Worm (Caenorhabditis elegans) whole organism, L1 larva: ENCODE data around the gene bmy-1.

Source experiments
- C04F5.9 ChIP-seq: sonication (generic microtip); optimal IDR thresholded peaks from 2 replicates; lab custom pipeline; 2016; ENCODE audit warnings: missing genetic modification characterization, missing compliant biosample characterization
- C16A3.4 ChIP-seq: fragments of 150-350 bp; optimal IDR thresholded peaks from 2 replicates; lab custom pipeline; 2014; ENCODE audit warnings: missing biosample characterization, missing genetic modification characterization
- blmp-1 ChIP-seq: fragments of 150-350 bp; optimal IDR thresholded peaks from 2 replicates; lab custom pipeline; 2014; ENCODE audit warnings: missing biosample characterization, missing genetic modification characterization
- ceh-82 ChIP-seq, 3 experiments: fragments of 150-350 bp in 1 of 3; sonication (generic microtip) in 2 of 3; optimal IDR thresholded peaks; 2 replicates each; lab custom pipeline; 2014 to 2017; ENCODE audit warnings: missing biosample characterization in 3 of 3, missing genetic modification characterization in 3 of 3
- ceh-88 ChIP-seq: fragments of 200-800 bp; sonication (Bioruptor generic); IDR thresholded peaks from 2 replicates; pipeline ENCODE4 v1.3.6; 2022; ENCODE audit warnings: missing genetic modification characterization, missing compliant biosample characterization
- dpl-1 ChIP-seq, 3 experiments: fragments of 150-350 bp in 2 of 3; sonication (generic microtip) in 1 of 3; optimal IDR thresholded peaks; 2 replicates each; lab custom pipeline; 2014 to 2017; ENCODE audit warnings: missing biosample characterization in 3 of 3, missing genetic modification characterization in 3 of 3, missing genetic modification reagents in 3 of 3
- dsc-1 ChIP-seq: sonication (generic microtip); optimal IDR thresholded peaks from 2 replicates; lab custom pipeline; 2016; ENCODE audit warnings: mild to moderate bottlenecking, missing genetic modification characterization, missing compliant biosample characterization
- efl-1 ChIP-seq, 4 experiments: fragments of 150-350 bp; optimal IDR thresholded peaks in 3 of 4; peaks in 1 of 4; 1 replicate in 1 of 4; 2 replicates in 3 of 4; lab custom pipeline; 2014; ENCODE audit warnings: missing biosample characterization in 2 of 4, missing genetic modification characterization in 2 of 4, missing genetic modification reagents in 2 of 4
- egl-13 ChIP-seq: sonication (generic microtip); optimal IDR thresholded peaks from 2 replicates; lab custom pipeline; 2016; ENCODE audit warnings: missing genotype, missing genetic modification reagents, missing genetic modification characterization, missing compliant biosample characterization
- egl-27 ChIP-seq, 2 experiments: fragments of 150-350 bp in 1 of 2; sonication (generic microtip); optimal IDR thresholded peaks; 3 replicates each; lab custom pipeline; 2017 to 2018; ENCODE audit warnings: missing biosample characterization in 2 of 2, missing genetic modification characterization in 2 of 2, missing genetic modification reagents in 2 of 2
- elt-2 ChIP-seq: sonication (generic microtip); optimal IDR thresholded peaks from 2 replicates; lab custom pipeline; 2016; ENCODE audit warnings: missing genetic modification characterization, mild to moderate bottlenecking, inconsistent platforms, missing compliant biosample characterization, missing genetic modification reagents
- ets-5 ChIP-seq: fragments of 200-800 bp; sonication (Bioruptor generic); IDR thresholded peaks from 2 replicates; pipeline ENCODE4 v1.3.6; 2022; ENCODE audit warnings: missing genetic modification characterization, missing compliant biosample characterization
- fkh-10 ChIP-seq: sonication (generic microtip); optimal IDR thresholded peaks from 2 replicates; lab custom pipeline; 2017; ENCODE audit warnings: missing biosample characterization, missing genetic modification reagents, missing genetic modification characterization
- fkh-8 ChIP-seq: sonication (generic microtip); optimal IDR thresholded peaks from 2 replicates; lab custom pipeline; 2016; ENCODE audit warnings: mild to moderate bottlenecking, missing genetic modification characterization, missing compliant biosample characterization
- grh-1 ChIP-seq: fragments of 200-800 bp; sonication (Bioruptor generic); IDR thresholded peaks from 2 replicates; pipeline ENCODE4 v1.3.6; 2022; ENCODE audit warnings: missing genetic modification reagents, missing genetic modification characterization, missing compliant biosample characterization
- isw-1 ChIP-seq: fragments of 200-800 bp; sonication (Bioruptor generic); IDR thresholded peaks from 2 replicates; pipeline ENCODE4 v1.3.6; 2022; ENCODE audit warnings: missing genetic modification characterization, missing compliant biosample characterization
- jun-1 ChIP-seq: fragments of 150-350 bp; optimal IDR thresholded peaks from 2 replicates; lab custom pipeline; 2014; ENCODE audit warnings: missing biosample characterization, missing genetic modification reagents, missing genetic modification characterization
- lin-13 ChIP-seq: fragments of 150-350 bp; optimal IDR thresholded peaks from 2 replicates; lab custom pipeline; 2014; ENCODE audit warnings: missing biosample characterization, missing genetic modification reagents, missing genetic modification characterization
- lin-14 ChIP-seq: fragments of 200-800 bp; sonication (Bioruptor generic); optimal IDR thresholded peaks from 2 replicates; lab custom pipeline; 2018; ENCODE audit warnings: mild to moderate bottlenecking, missing genetic modification characterization, moderate library complexity, missing compliant biosample characterization
- lin-15B ChIP-seq: fragments of 150-350 bp; sonication (generic microtip); optimal IDR thresholded peaks from 3 replicates; lab custom pipeline; 2014; ENCODE audit warnings: missing biosample characterization, missing genetic modification characterization
- lin-35 ChIP-seq, 2 experiments: fragments of 150-350 bp; optimal IDR thresholded peaks; 2 replicates each; lab custom pipeline; 2014; ENCODE audit warnings: missing biosample characterization in 2 of 2, missing genetic modification characterization in 2 of 2, missing genetic modification reagents in 2 of 2
- lin-39 ChIP-seq: fragments of 150-350 bp; optimal IDR thresholded peaks from 2 replicates; lab custom pipeline; 2014; ENCODE audit warnings: missing biosample characterization, missing genetic modification reagents, missing genetic modification characterization
- lir-3 ChIP-seq: sonication (generic microtip); optimal IDR thresholded peaks from 2 replicates; lab custom pipeline; 2016; ENCODE audit warnings: mild to moderate bottlenecking, missing genetic modification characterization, moderate library complexity, missing compliant biosample characterization; ENCODE audit not compliant: poor library complexity
- lsy-2 ChIP-seq, 2 experiments: fragments of 150-350 bp; optimal IDR thresholded peaks; 2 replicates each; lab custom pipeline; 2014; ENCODE audit warnings: missing biosample characterization in 2 of 2, missing genetic modification characterization in 2 of 2
- mab-9 ChIP-seq: fragments of 200-800 bp; sonication (Bioruptor generic); IDR thresholded peaks from 2 replicates; pipeline ENCODE4 v1.3.6; 2022; ENCODE audit warnings: missing genetic modification reagents, missing genetic modification characterization, missing compliant biosample characterization
- mep-1 ChIP-seq: fragments of 150-350 bp; optimal IDR thresholded peaks from 2 replicates; lab custom pipeline; 2014; ENCODE audit warnings: missing biosample characterization, missing genetic modification characterization
- nhr-11 ChIP-seq: fragments of 150-350 bp; optimal IDR thresholded peaks from 2 replicates; lab custom pipeline; 2014; ENCODE audit warnings: missing biosample characterization, missing genetic modification characterization
- nhr-20 ChIP-seq: sonication (generic microtip); optimal IDR thresholded peaks from 2 replicates; lab custom pipeline; 2016; ENCODE audit warnings: mild to moderate bottlenecking, missing genetic modification characterization, missing compliant biosample characterization
- nhr-237 ChIP-seq: fragments of 150-350 bp; optimal IDR thresholded peaks from 2 replicates; lab custom pipeline; 2014; ENCODE audit warnings: missing biosample characterization, missing genetic modification characterization
- nhr-47 ChIP-seq: sonication (generic microtip); optimal IDR thresholded peaks from 2 replicates; lab custom pipeline; 2016; ENCODE audit warnings: mild to moderate bottlenecking, missing genetic modification characterization, moderate library complexity, missing compliant biosample characterization
- nhr-71 ChIP-seq: sonication (generic microtip); optimal IDR thresholded peaks from 2 replicates; lab custom pipeline; 2016; ENCODE audit warnings: mild to moderate bottlenecking, missing genetic modification characterization, moderate library complexity, missing compliant biosample characterization
- nhr-85 ChIP-seq: sonication (generic microtip); peaks from one replicate; lab custom pipeline; 2016; ENCODE audit warnings: missing genetic modification characterization, inconsistent platforms, missing compliant biosample characterization
- rnt-1 ChIP-seq: sonication (generic microtip); optimal IDR thresholded peaks from 2 replicates; lab custom pipeline; 2016; ENCODE audit warnings: mild to moderate bottlenecking, missing genetic modification characterization, moderate library complexity, missing compliant biosample characterization
- skn-1 ChIP-seq: fragments of 150-350 bp; optimal IDR thresholded peaks from 2 replicates; lab custom pipeline; 2014; ENCODE audit warnings: missing biosample characterization, missing genetic modification characterization
- snpc-4 ChIP-seq: fragments of 150-350 bp; optimal IDR thresholded peaks from 2 replicates; lab custom pipeline; 2014; ENCODE audit warnings: missing biosample characterization, missing genetic modification characterization
- snu-23 ChIP-seq: sonication (generic microtip); optimal IDR thresholded peaks from 2 replicates; lab custom pipeline; 2016; ENCODE audit warnings: missing genetic modification characterization, missing compliant biosample characterization
- swsn-7 ChIP-seq: sonication (generic microtip); optimal IDR thresholded peaks from 2 replicates; lab custom pipeline; 2016; ENCODE audit warnings: missing genetic modification characterization, missing compliant biosample characterization
- tbx-2 ChIP-seq: sonication (generic microtip); optimal IDR thresholded peaks from 2 replicates; lab custom pipeline; 2016; ENCODE audit warnings: missing genetic modification characterization, missing compliant biosample characterization
- unc-30 ChIP-seq: sonication (generic microtip); optimal IDR thresholded peaks from 2 replicates; lab custom pipeline; 2017; ENCODE audit warnings: missing biosample characterization, missing genetic modification characterization
- unc-86 ChIP-seq: sonication (generic microtip); optimal IDR thresholded peaks from 2 replicates; lab custom pipeline; 2016; ENCODE audit warnings: missing genetic modification characterization, missing compliant biosample characterization
- unc-98 ChIP-seq: fragments of 200-800 bp; sonication (Bioruptor generic); IDR thresholded peaks from 2 replicates; pipeline ENCODE4 v1.3.6; 2022; ENCODE audit warnings: missing genetic modification characterization, missing compliant biosample characterization
- vab-15 ChIP-seq: sonication (generic microtip); optimal IDR thresholded peaks from 2 replicates; lab custom pipeline; 2017; ENCODE audit warnings: missing genotype, mild to moderate bottlenecking, missing genetic modification characterization, missing compliant biosample characterization
- xbp-1 ChIP-seq: sonication (generic microtip); optimal IDR thresholded peaks from 2 replicates; lab custom pipeline; 2016; ENCODE audit warnings: missing genetic modification characterization, missing compliant biosample characterization

bmy-1 gene

ce11 chrII:5341573-5341972 is 16.9 kb upstream of the bmy-1 start (continued):
- TF ChIP-seq efl-1 (optimal IDR thresholded peaks at IDR 0.05; lab: Kevin White, UChicago) (no peak), efl-1 (GFP tag; optimal IDR thresholded peaks at IDR 0.05 in 1 of 2; lab: Kevin White, UChicago) (peak in 1 of 2 experiments; percentile 67), ets-5 (GFP tag; lab: Robert Waterston, UW) (no peak), lin-39 (tag; lab: Kevin White, UChicago) (no peak), fkh-8 (tag; lab: Kevin White, UChicago) (peak; percentile 43)

ce11 chrII:5342412-5342811 is 16.1 kb upstream of the bmy-1 start:
- TF ChIP-seq C16A3.4 (tag; lab: Kevin White, UChicago) (no peak), rnt-1 (peak; percentile 5), grh-1 (GFP tag; lab: Robert Waterston, UW) (no peak), nhr-71 (tag; lab: Kevin White, UChicago) (peak; percentile 5), lin-35 (GFP tag; optimal IDR thresholded peaks at IDR 0.05; lab: Kevin White, UChicago) (peak in 1 of 2 experiments; percentile 13), lin-14 (peak; percentile 4)

- TF ChIP-seq egl-27 (tag; optimal IDR thresholded peaks at IDR 0.05; lab: Kevin White, UChicago): no peak
- no peak for TF ChIP-seq xbp-1 (tag; lab: Kevin White, UChicago)
- TF ChIP-seq unc-30: no peak
- TF ChIP-seq fkh-8 (tag; lab: Kevin White, UChicago): no peak
- no peak for TF ChIP-seq nhr-71 (tag; lab: Kevin White, UChicago)
- TF ChIP-seq mab-9 (GFP tag; lab: Robert Waterston, UW): no peak
- TF ChIP-seq isw-1: no peak
- no peak for TF ChIP-seq nhr-237 (tag; lab: Kevin White, UChicago)
- no peak for TF ChIP-seq skn-1 (tag; lab: Kevin White, UChicago)
- TF ChIP-seq jun-1 (tag; lab: Kevin White, UChicago): no peak
Measured at ce11 chrII:5344775-5345174, 13.7 kb upstream of the bmy-1 start, which contains the start of gene F09E5.14. TSS of gene F09E5.14 (minus strand) at chrII:5344875.

- TF ChIP-seq snpc-4 (tag; lab: Kevin White, UChicago) (peak; percentile 57), isw-1 (peak; percentile 93), grh-1 (GFP tag; lab: Robert Waterston, UW) (peak; percentile 96), egl-13 (tag; lab: Kevin White, UChicago) (peak; percentile 9), lin-14 (peak; percentile 75), nhr-47 (tag; lab: Kevin White, UChicago) (peak; percentile 77), nhr-20 (tag; lab: Kevin White, UChicago) (peak; percentile 73), vab-15 (tag; lab: Kevin White, UChicago) (peak; percentile 76), C04F5.9 (peak; percentile 26), nhr-11 (tag; lab: Kevin White, UChicago) (peak; percentile 52), mab-9 (GFP tag; lab: Robert Waterston, UW) (peak; percentile 89), efl-1 (optimal IDR thresholded peaks at IDR 0.05; lab: Kevin White, UChicago) (peak; percentile 72 to 93), efl-1 (GFP tag; optimal IDR thresholded peaks at IDR 0.05 in 1 of 2; lab: Kevin White, UChicago) (peak; percentile 92 to 99), ceh-88 (peak; percentile 92), snu-23 (peak; percentile 73), skn-1 (tag; lab: Kevin White, UChicago) (peak; percentile 47), lin-35 (GFP tag; optimal IDR thresholded peaks at IDR 0.05; lab: Kevin White, UChicago) (peak; percentile 89 to 98), fkh-10 (GFP tag; lab: Kevin White, UChicago) (peak; percentile 12), lin-15B (tag; lab: Kevin White, UChicago) (peak; percentile 55), dpl-1 (GFP tag; optimal IDR thresholded peaks at IDR 0.05; lab: Kevin White, UChicago) (peak; percentile 87 to 91 (median 90)), unc-86 (peak; percentile 47), swsn-7 (peak; percentile 74), ceh-82 (tag; optimal IDR thresholded peaks at IDR 0.05; lab: Kevin White, UChicago) (peak; percentile 1 to 52 (median 50)), tbx-2 (tag; lab: Kevin White, UChicago) (peak; percentile 73), rnt-1 (peak; percentile 86), elt-2 (tag; lab: Kevin White, UChicago) (peak; percentile 12), nhr-71 (tag; lab: Kevin White, UChicago) (peak; percentile 84), lsy-2 (tag; optimal IDR thresholded peaks at IDR 0.05; lab: Kevin White, UChicago) (peak; percentile 64 to 88), dsc-1 (tag; lab: Kevin White, UChicago) (peak; percentile 51), fkh-8 (tag; lab: Kevin White, UChicago) (peak; percentile 30), jun-1 (tag; lab: Kevin White, UChicago) (peak; percentile 42), unc-98 (GFP tag; lab: Robert Waterston, UW) (0 out of 2 replicates have a peak, but pooled peaks have one; percentile 26), mep-1 (peak; percentile 55), blmp-1 (tag; lab: Kevin White, UChicago) (peak; percentile 59), lin-13 (peak; percentile 70), xbp-1 (tag; lab: Kevin White, UChicago) (peak; percentile 65), nhr-85 (peak; percentile 84), lir-3 (tag; lab: Kevin White, UChicago) (peak; percentile 52)
Measured at ce11 chrII:5346350-5346749, 12.1 kb upstream of the bmy-1 start.
